Fruit fly (Drosophila melanogaster): ENCODE measurements around the gene ProRS-m.

DNA sequence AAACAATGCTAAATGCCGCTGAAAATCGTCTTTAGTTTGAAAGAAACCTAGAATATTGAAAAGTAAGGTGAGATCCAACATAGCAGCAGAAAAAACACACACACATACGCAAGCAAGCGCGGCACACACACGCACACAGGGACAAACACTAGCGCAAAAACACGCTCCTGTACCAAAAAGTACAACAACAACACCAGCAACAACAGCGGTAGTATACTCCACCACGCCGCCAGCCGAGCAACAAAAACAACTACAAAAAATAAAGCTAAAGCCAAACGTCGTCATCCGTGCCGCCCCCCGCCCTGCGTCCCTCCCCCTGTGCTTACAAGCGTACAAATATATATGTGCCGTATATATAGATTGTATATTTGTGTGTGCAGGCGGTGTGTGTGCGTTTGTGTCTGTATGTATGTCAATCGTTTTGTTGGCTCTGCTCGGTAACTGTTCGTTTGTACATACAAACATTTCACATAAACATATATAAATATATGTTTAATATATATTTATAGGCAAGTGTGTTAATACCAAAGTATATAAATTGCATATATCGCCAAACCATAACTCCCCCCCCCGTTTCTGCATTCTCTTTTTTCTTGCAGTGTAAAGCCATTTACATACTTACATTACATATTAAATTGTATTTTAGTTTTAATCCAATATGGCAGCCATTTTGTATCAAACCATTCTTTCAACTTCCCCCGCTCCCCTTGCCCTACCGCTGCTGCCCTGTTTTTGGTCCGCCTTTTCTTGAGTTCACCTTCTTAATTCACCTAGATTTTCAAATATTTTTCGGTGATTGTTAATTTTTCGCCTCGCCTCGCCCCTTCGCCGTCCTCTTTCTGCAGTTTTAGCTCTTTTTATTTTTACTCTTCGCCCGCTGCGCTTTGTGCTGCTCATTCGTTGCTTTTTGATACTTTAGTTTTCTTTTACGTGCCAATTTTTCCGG is 15.4 kb downstream of the ProRS-m start:
- TF ChIP-seq psq (optimal IDR thresholded peaks at IDR 0.05) (peak; percentile 71), h (optimal IDR thresholded peaks at IDR 0.05) (no peak), ttk (optimal IDR thresholded peaks at IDR 0.05) (no peak)

Data from Kc167 (cell line).